Fruit fly (Drosophila melanogaster): ENCODE data around the gene CG14257.

dm6 chr3R:27076618-27077017 is 948 bp downstream of the CG14257 start:
- no peak for TF ChIP-seq h (optimal IDR thresholded peaks at IDR 0.05)
- TF ChIP-seq Sin3A (optimal IDR thresholded peaks at IDR 0.05), result no peak
- no peak for TF ChIP-seq ttk (optimal IDR thresholded peaks at IDR 0.05)
- TF ChIP-seq psq (optimal IDR thresholded peaks at IDR 0.05), result no peak
- TF ChIP-seq Myc (optimal IDR thresholded peaks at IDR 0.05), result no peak
- no peak for TF ChIP-seq insv (optimal IDR thresholded peaks at IDR 0.05)

All from Kc167 (cell line).